Fruit fly (Drosophila melanogaster) whole organism, prepupa: Measurements from ENCODE around the gene Hecw.
A peak's percentile ranks its signal among the peaks of the same experiment; 100 is the strongest.

ENCODE experiments used
- Blimp-1 ChIP-seq: fragments of 200-800 bp; sonication (Bioruptor generic); optimal IDR thresholded peaks from 3 replicates; lab custom pipeline; 2017; ENCODE audit warnings: missing biosample characterization, missing genetic modification characterization, mild to moderate bottlenecking, moderate library complexity, missing genetic modification reagents
- CG10631 ChIP-seq: fragments of 200-800 bp; sonication (Bioruptor generic); optimal IDR thresholded peaks from 2 replicates; lab custom pipeline; 2016; ENCODE audit warnings: missing biosample characterization, missing genetic modification characterization
- CG10669 ChIP-seq: fragments of 200-800 bp; sonication (Bioruptor generic); optimal IDR thresholded peaks from 3 replicates; lab custom pipeline; 2018; ENCODE audit warnings: missing biosample characterization, mild to moderate bottlenecking, missing genetic modification characterization, moderate library complexity
- CG11294 ChIP-seq: fragments of 200-800 bp; sonication (Bioruptor generic); IDR thresholded peaks from 2 replicates; pipeline ENCODE4 v1.3.6; 2022; ENCODE audit warnings: missing biosample characterization, missing genetic modification characterization
- CG1621 ChIP-seq: fragments of 200-800 bp; sonication (Bioruptor generic); optimal IDR thresholded peaks from 3 replicates; lab custom pipeline; 2018; ENCODE audit warnings: missing biosample characterization, mild to moderate bottlenecking, missing genetic modification characterization
- CG16779 ChIP-seq: fragments of 200-800 bp; sonication (Bioruptor generic); optimal IDR thresholded peaks from 3 replicates; lab custom pipeline; 2017; ENCODE audit warnings: missing biosample characterization, mild to moderate bottlenecking, missing genetic modification characterization
- CG3032 ChIP-seq: fragments of 200-800 bp; optimal IDR thresholded peaks from 2 replicates; lab custom pipeline; 2019; ENCODE audit warnings: missing biosample characterization, mild to moderate bottlenecking, missing genetic modification characterization, moderate library complexity
- CG32006 ChIP-seq: fragments of 200-800 bp; sonication (Bioruptor generic); optimal IDR thresholded peaks from 3 replicates; lab custom pipeline; 2017; ENCODE audit warnings: missing biosample characterization, mild to moderate bottlenecking, missing genetic modification characterization
- CG3919 ChIP-seq: fragments of 200-800 bp; sonication (Bioruptor generic); optimal IDR thresholded peaks from 3 replicates; lab custom pipeline; 2016; ENCODE audit warnings: missing biosample characterization, missing genetic modification characterization
- CG6163 ChIP-seq: fragments of 200-800 bp; sonication (Bioruptor generic); IDR thresholded peaks from 3 replicates; pipeline ENCODE4 v1.3.6; 2022; ENCODE audit warnings: missing biosample characterization, missing genetic modification characterization
- CG6276 ChIP-seq: fragments of 200-800 bp; sonication (Bioruptor generic); optimal IDR thresholded peaks from 2 replicates; lab custom pipeline; 2017; ENCODE audit warnings: missing biosample characterization, mild to moderate bottlenecking, missing genetic modification characterization
- CG6792 ChIP-seq: fragments of 200-800 bp; sonication (Bioruptor generic); optimal IDR thresholded peaks from 3 replicates; lab custom pipeline; 2016; ENCODE audit warnings: missing biosample characterization, missing genetic modification characterization
- CG6808 ChIP-seq: fragments of 200-800 bp; sonication (Bioruptor generic); optimal IDR thresholded peaks from 3 replicates; lab custom pipeline; 2017; ENCODE audit warnings: missing biosample characterization, missing genetic modification characterization, mild to moderate bottlenecking, moderate library complexity, missing genetic modification reagents
- CG6854 ChIP-seq: fragments of 200-800 bp; sonication (Bioruptor generic); optimal IDR thresholded peaks from 2 replicates; lab custom pipeline; 2017; ENCODE audit warnings: missing biosample characterization, mild to moderate bottlenecking, missing genetic modification characterization
- CG7368 ChIP-seq: fragments of 200-800 bp; sonication (Bioruptor generic); optimal IDR thresholded peaks from 3 replicates; lab custom pipeline; 2016; ENCODE audit warnings: missing biosample characterization, missing genetic modification characterization
- CG8119 ChIP-seq: fragments of 200-800 bp; sonication (Bioruptor generic); IDR thresholded peaks from 3 replicates; pipeline ENCODE4 v1.3.6; 2022; ENCODE audit warnings: missing biosample characterization, missing genetic modification characterization
- CG8319 ChIP-seq: fragments of 200-800 bp; sonication (Bioruptor generic); optimal IDR thresholded peaks from 3 replicates; lab custom pipeline; 2016; ENCODE audit warnings: missing biosample characterization, missing genetic modification characterization
- CG8632 ChIP-seq: fragments of 200-800 bp; sonication (Bioruptor generic); optimal IDR thresholded peaks from 3 replicates; lab custom pipeline; 2016; ENCODE audit warnings: missing biosample characterization, missing genetic modification characterization
- CG9139 ChIP-seq: fragments of 200-800 bp; sonication (Bioruptor generic); optimal IDR thresholded peaks from 3 replicates; lab custom pipeline; 2017; ENCODE audit warnings: missing biosample characterization, mild to moderate bottlenecking, missing genetic modification characterization
- Eip75B ChIP-seq: fragments of 200-800 bp; sonication (Bioruptor generic); optimal IDR thresholded peaks from 3 replicates; lab custom pipeline; 2016; ENCODE audit warnings: missing biosample characterization, missing genetic modification characterization
- Eip78C ChIP-seq: fragments of 200-800 bp; sonication (Bioruptor generic); peaks from one replicate; lab custom pipeline; 2016; ENCODE audit warnings: missing biosample characterization, missing genetic modification characterization
- Eip93F ChIP-seq: fragments of 200-800 bp; sonication (Bioruptor generic); optimal IDR thresholded peaks from 2 replicates; lab custom pipeline; 2016; ENCODE audit warnings: missing biosample characterization, mild to moderate bottlenecking, missing genetic modification characterization
- Ets21C ChIP-seq: fragments of 200-800 bp; sonication (Bioruptor generic); optimal IDR thresholded peaks from 3 replicates; lab custom pipeline; 2016; ENCODE audit warnings: missing biosample characterization, missing genetic modification characterization
- Gug ChIP-seq: fragments of 200-800 bp; sonication (Bioruptor generic); IDR thresholded peaks from 2 replicates; pipeline ENCODE4 v1.3.6; 2022; ENCODE audit warnings: missing biosample characterization, missing genetic modification characterization
- Hr38 ChIP-seq: sonication (Bioruptor generic); optimal IDR thresholded peaks from 2 replicates; lab custom pipeline; 2016; ENCODE audit warnings: missing biosample characterization, missing genetic modification characterization
- Hr39 ChIP-seq: fragments of 200-800 bp; sonication (Bioruptor generic); optimal IDR thresholded peaks from 2 replicates; lab custom pipeline; 2016; ENCODE audit warnings: missing biosample characterization, missing genetic modification characterization
- Hr4 ChIP-seq: fragments of 200-800 bp; sonication (Bioruptor generic); optimal IDR thresholded peaks from 3 replicates; lab custom pipeline; 2016; ENCODE audit warnings: missing biosample characterization, missing genetic modification characterization
- Lpt ChIP-seq: fragments of 200-800 bp; sonication (Bioruptor generic); optimal IDR thresholded peaks from 3 replicates; lab custom pipeline; 2016; ENCODE audit warnings: missing biosample characterization, missing genetic modification characterization
- Met ChIP-seq: fragments of 200-800 bp; sonication (Bioruptor generic); optimal IDR thresholded peaks from 3 replicates; lab custom pipeline; 2016; ENCODE audit warnings: missing biosample characterization, missing genetic modification characterization
- OdsH ChIP-seq: fragments of 200-800 bp; sonication (Bioruptor generic); optimal IDR thresholded peaks from 3 replicates; lab custom pipeline; 2016; ENCODE audit warnings: missing biosample characterization, missing genetic modification characterization
- Smox ChIP-seq: fragments of 200-800 bp; sonication (Bioruptor generic); optimal IDR thresholded peaks from 3 replicates; lab custom pipeline; 2016; ENCODE audit warnings: missing biosample characterization, missing genetic modification characterization
- Sox14 ChIP-seq: fragments of 200-800 bp; sonication (Bioruptor generic); optimal IDR thresholded peaks from 3 replicates; lab custom pipeline; 2016; ENCODE audit warnings: missing biosample characterization, missing genetic modification characterization
- Sox15 ChIP-seq: fragments of 200-800 bp; sonication (Bioruptor generic); optimal IDR thresholded peaks from 3 replicates; lab custom pipeline; 2016; ENCODE audit warnings: missing biosample characterization, missing genetic modification characterization
- achi ChIP-seq: fragments of 200-800 bp; sonication (Bioruptor generic); optimal IDR thresholded peaks from 3 replicates; lab custom pipeline; 2016; ENCODE audit warnings: missing biosample characterization, missing genetic modification characterization
- acj6 ChIP-seq: fragments of 200-800 bp; sonication (Bioruptor generic); optimal IDR thresholded peaks from 3 replicates; lab custom pipeline; 2016; ENCODE audit warnings: missing biosample characterization, missing genetic modification characterization
- cyc ChIP-seq: fragments of 200-800 bp; sonication (Bioruptor generic); optimal IDR thresholded peaks from 3 replicates; lab custom pipeline; 2016; ENCODE audit warnings: missing biosample characterization, missing genetic modification characterization
- dsx ChIP-seq: fragments of 200-800 bp; optimal IDR thresholded peaks from 3 replicates; lab custom pipeline; 2019; ENCODE audit warnings: missing biosample characterization, mild to moderate bottlenecking, missing genetic modification characterization, moderate library complexity; ENCODE audit not compliant: poor library complexity, severe bottlenecking
- esn ChIP-seq: fragments of 200-800 bp; sonication (Bioruptor generic); optimal IDR thresholded peaks from 2 replicates; lab custom pipeline; 2016; ENCODE audit warnings: missing biosample characterization, mild to moderate bottlenecking, missing genetic modification characterization, moderate library complexity
- fd59A ChIP-seq: fragments of 200-800 bp; sonication (Bioruptor generic); optimal IDR thresholded peaks from 2 replicates; lab custom pipeline; 2017; ENCODE audit warnings: missing biosample characterization, mild to moderate bottlenecking, missing genetic modification characterization, missing genetic modification reagents
- fd85E ChIP-seq: fragments of 200-800 bp; sonication (Bioruptor generic); optimal IDR thresholded peaks from 3 replicates; lab custom pipeline; 2016; ENCODE audit warnings: missing biosample characterization, missing genetic modification characterization
- fkh ChIP-seq: fragments of 200-800 bp; sonication (Bioruptor generic); optimal IDR thresholded peaks from 3 replicates; lab custom pipeline; 2017; ENCODE audit warnings: missing biosample characterization, mild to moderate bottlenecking, missing genetic modification characterization, moderate library complexity
- lz ChIP-seq: fragments of 200-800 bp; sonication (Bioruptor generic); optimal IDR thresholded peaks from 3 replicates; lab custom pipeline; 2016; ENCODE audit warnings: missing biosample characterization, missing genetic modification characterization
- net ChIP-seq: fragments of 200-800 bp; sonication (Bioruptor generic); optimal IDR thresholded peaks from 3 replicates; lab custom pipeline; 2016; ENCODE audit warnings: missing biosample characterization, missing genetic modification characterization
- pdm3 ChIP-seq: fragments of 200-800 bp; sonication (Bioruptor generic); optimal IDR thresholded peaks from 3 replicates; lab custom pipeline; 2016; ENCODE audit warnings: missing biosample characterization, missing genetic modification characterization
- spab ChIP-seq: fragments of 200-800 bp; sonication (Bioruptor generic); optimal IDR thresholded peaks from 2 replicates; lab custom pipeline; 2017; ENCODE audit warnings: missing biosample characterization, mild to moderate bottlenecking, missing genetic modification characterization, missing genetic modification reagents
- ss ChIP-seq, 2 experiments: fragments of 200-800 bp; sonication (Bioruptor generic); optimal IDR thresholded peaks; 2 replicates in 1 of 2; 3 replicates in 1 of 2; lab custom pipeline; 2017 to 2018; ENCODE audit warnings: mild to moderate bottlenecking in 2 of 2, missing biosample characterization in 2 of 2, missing genetic modification characterization in 2 of 2, moderate library complexity in 1 of 2
- svp ChIP-seq: fragments of 200-800 bp; sonication (Bioruptor generic); peaks from one replicate; lab custom pipeline; 2016; ENCODE audit warnings: missing biosample characterization, missing genetic modification characterization
- topi ChIP-seq: fragments of 200-800 bp; sonication (Bioruptor generic); optimal IDR thresholded peaks from 3 replicates; lab custom pipeline; 2016; ENCODE audit warnings: missing biosample characterization, missing genetic modification characterization
- vri ChIP-seq: fragments of 200-800 bp; sonication (Bioruptor generic); optimal IDR thresholded peaks from 3 replicates; lab custom pipeline; 2016; ENCODE audit warnings: missing biosample characterization, mild to moderate bottlenecking, missing genetic modification characterization

Gene Hecw

dm6 chrX:9644828-9645227 is 36.1 kb downstream of the Hecw start:
- peak; percentile 41 for TF ChIP-seq fkh (GFP tag; lab: Kevin White, UChicago)
- peak in 1 of 2 experiments; percentile 22 for TF ChIP-seq ss (GFP tag; optimal IDR thresholded peaks at IDR 0.05; lab: Kevin White, UChicago)
- TF ChIP-seq topi (GFP tag; lab: Kevin White, UChicago), result peak; percentile 4
- TF ChIP-seq CG6163 (GFP tag; lab: Robert Waterston, UW), result no peak
- peak; percentile 8 for TF ChIP-seq CG6808
- peak; percentile 69 for TF ChIP-seq Eip78C
- peak; percentile 34 for TF ChIP-seq dsx (GFP tag; lab: Kevin White, UChicago)
- TF ChIP-seq svp (GFP tag; lab: Kevin White, UChicago), result peak; percentile 90
- no peak for TF ChIP-seq Hr4 (GFP tag; lab: Kevin White, UChicago)
- TF ChIP-seq Eip75B (GFP tag; lab: Kevin White, UChicago), result peak; percentile 0
- no peak for TF ChIP-seq CG10631 (GFP tag; lab: Kevin White, UChicago)
- TF ChIP-seq, all 60 proteins: peak for 8

dm6 chrX:9646022-9646421 is 37.3 kb downstream of the Hecw start:
- peak; percentile 99 for TF ChIP-seq CG6163 (GFP tag; lab: Robert Waterston, UW)
- TF ChIP-seq CG9139 (GFP tag; lab: Kevin White, UChicago), result peak; percentile 96
- peak; percentile 98 for TF ChIP-seq CG10669 (GFP tag; lab: Kevin White, UChicago)
- TF ChIP-seq CG6792 (GFP tag; lab: Kevin White, UChicago), result peak; percentile 99
- peak; percentile 99 for TF ChIP-seq esn
- peak; percentile 99 for TF ChIP-seq vri (GFP tag; lab: Kevin White, UChicago)
- peak; percentile 99 for TF ChIP-seq Sox14 (GFP tag; lab: Kevin White, UChicago)
- TF ChIP-seq net (GFP tag; lab: Kevin White, UChicago), result peak; percentile 99
- TF ChIP-seq OdsH, result peak; percentile 98
- peak; percentile 99 for TF ChIP-seq Eip75B (GFP tag; lab: Kevin White, UChicago)
- TF ChIP-seq Eip93F (GFP tag; lab: Kevin White, UChicago), result peak; percentile 99
- TF ChIP-seq lz, result peak; percentile 99
- peak; percentile 99 for TF ChIP-seq Met (GFP tag; lab: Kevin White, UChicago)
- peak; percentile 99 for TF ChIP-seq Hr39 (GFP tag; lab: Kevin White, UChicago)
- peak; percentile 97 for TF ChIP-seq Lpt
- TF ChIP-seq Blimp-1, result peak; percentile 95
- peak; percentile 97 for TF ChIP-seq CG32006 (GFP tag; lab: Kevin White, UChicago)
- TF ChIP-seq CG6276 (GFP tag; lab: Kevin White, UChicago), result peak; percentile 94
- peak; percentile 97 for TF ChIP-seq CG8119 (GFP tag; lab: Robert Waterston, UW)
- TF ChIP-seq achi (GFP tag; lab: Kevin White, UChicago), result peak; percentile 98
- peak; percentile 97 for TF ChIP-seq Ets21C (GFP tag; lab: Kevin White, UChicago)
- peak; percentile 98 for TF ChIP-seq CG8319 (GFP tag; lab: Kevin White, UChicago)
- TF ChIP-seq CG3919 (GFP tag; lab: Kevin White, UChicago), result peak; percentile 99
- peak; percentile 98 for TF ChIP-seq acj6 (GFP tag; lab: Kevin White, UChicago)
- TF ChIP-seq fd85E (GFP tag; lab: Kevin White, UChicago), result peak; percentile 91
- peak; percentile 99 for TF ChIP-seq pdm3 (GFP tag; lab: Kevin White, UChicago)
- TF ChIP-seq ss (GFP tag; optimal IDR thresholded peaks at IDR 0.05; lab: Kevin White, UChicago), result peak; percentile 97
- peak; percentile 96 for TF ChIP-seq CG1621 (tag; lab: Kevin White, UChicago)
- peak; percentile 94 for TF ChIP-seq CG3032 (tag; lab: Kevin White, UChicago)
- peak; percentile 98 for TF ChIP-seq CG8632 (GFP tag; lab: Kevin White, UChicago)
- TF ChIP-seq CG6808, result peak; percentile 95
- TF ChIP-seq Smox (GFP tag; lab: Kevin White, UChicago), result peak; percentile 98
- TF ChIP-seq Sox15 (GFP tag; lab: Kevin White, UChicago), result peak; percentile 98
- peak; percentile 99 for TF ChIP-seq cyc
- peak; percentile 99 for TF ChIP-seq CG7368 (GFP tag; lab: Kevin White, UChicago)
- TF ChIP-seq CG11294, result peak; percentile 96
- TF ChIP-seq spab (GFP tag; lab: Kevin White, UChicago), result peak; percentile 93
- peak; percentile 94 for TF ChIP-seq fd59A (GFP tag; lab: Kevin White, UChicago)
- peak; percentile 74 for TF ChIP-seq fkh (GFP tag; lab: Kevin White, UChicago)
- TF ChIP-seq Eip78C, result peak; percentile 99
- TF ChIP-seq topi (GFP tag; lab: Kevin White, UChicago), result peak; percentile 99
- TF ChIP-seq Hr38 (GFP tag; lab: Kevin White, UChicago), result peak; percentile 79
- peak; percentile 97 for TF ChIP-seq CG6854 (GFP tag; lab: Kevin White, UChicago)
- peak; percentile 95 for TF ChIP-seq CG16779 (tag; lab: Kevin White, UChicago)
- peak; percentile 98 for TF ChIP-seq Gug (GFP tag; lab: Robert Waterston, UW)
- peak; percentile 100 for TF ChIP-seq svp (GFP tag; lab: Kevin White, UChicago)
